Worm (Caenorhabditis elegans) whole organism, midembryonic: ENCODE measurements around the gene fbxa-100.

ENCODE experiments used
- T22C8.4 ChIP-seq: fragments of 200-800 bp; sonication (Bioruptor generic); IDR thresholded peaks from 2 replicates; pipeline ENCODE4 v1.3.6; 2022; ENCODE audit warnings: missing genetic modification characterization, missing compliant biosample characterization
- cog-1 ChIP-seq: sonication (generic microtip); optimal IDR thresholded peaks from 2 replicates; lab custom pipeline; 2016; ENCODE audit warnings: missing genetic modification characterization, missing compliant biosample characterization
- flt-1 ChIP-seq: fragments of 200-800 bp; sonication (Bioruptor generic); IDR thresholded peaks from 2 replicates; pipeline ENCODE4 v1.3.6; 2022; ENCODE audit warnings: missing genetic modification characterization, missing compliant biosample characterization
- klf-2 ChIP-seq: fragments of 200-800 bp; sonication (Bioruptor generic); conservative IDR thresholded peaks from 2 replicates; pipeline ENCODE4 v1.3.6; 2022; ENCODE audit warnings: missing genetic modification reagents, missing genetic modification characterization, missing compliant biosample characterization
- tab-1 ChIP-seq: fragments of 200-800 bp; sonication (Bioruptor generic); IDR thresholded peaks from 2 replicates; pipeline ENCODE4 v1.3.6; 2022; ENCODE audit warnings: missing genetic modification characterization, missing compliant biosample characterization
- ztf-23 ChIP-seq: fragments of 200-800 bp; sonication (Bioruptor generic); IDR thresholded peaks from 2 replicates; pipeline ENCODE4 v1.3.6; 2022; ENCODE audit warnings: missing genetic modification reagents, missing genetic modification characterization, missing compliant biosample characterization
- ztf-29 ChIP-seq: fragments of 200-800 bp; sonication (Bioruptor generic); IDR thresholded peaks from 2 replicates; pipeline ENCODE4 v1.3.6; 2022; ENCODE audit warnings: missing genetic modification reagents, missing genetic modification characterization, missing compliant biosample characterization

- TF ChIP-seq tab-1 (GFP tag; lab: Robert Waterston, UW), result no peak
- TF ChIP-seq cog-1 (tag; lab: Kevin White, UChicago), result no peak
- TF ChIP-seq ztf-29 (GFP tag; lab: Robert Waterston, UW), result no peak
- no peak for TF ChIP-seq klf-2 (GFP tag; lab: Robert Waterston, UW)
- no peak for TF ChIP-seq flt-1
- no peak for TF ChIP-seq ztf-23
- no peak for TF ChIP-seq T22C8.4 (GFP tag; lab: Robert Waterston, UW)
Measured at ce11 chrV:16057010-16057463, 4.9 kb downstream of the fbxa-100 start, which contains the start of gene F14H3.5.
